Worm (Caenorhabditis elegans): ENCODE measurements around the gene M04G7.2.

DNA sequence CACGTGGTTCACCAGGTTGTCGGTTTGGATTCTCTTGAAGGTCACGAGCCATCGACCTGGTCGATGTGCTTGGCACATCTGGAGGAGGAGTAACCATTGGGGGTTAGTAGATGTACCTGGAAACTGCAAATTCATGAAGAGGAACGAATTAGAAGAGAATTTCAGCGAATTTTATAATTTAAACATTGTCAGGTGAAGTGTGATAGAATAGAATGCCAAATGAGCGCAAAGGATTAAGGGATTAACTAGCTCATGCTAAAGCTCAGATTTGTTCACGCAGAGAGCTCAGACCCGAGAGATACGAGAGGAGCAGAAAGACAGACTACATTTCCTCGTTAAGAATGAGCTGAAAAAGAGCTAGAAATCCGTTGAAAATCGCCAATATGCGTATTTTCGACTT is 35.8 kb downstream of the M04G7.2 start, which contains the start of gene daf-18:
- TF ChIP-seq med-1 (GFP tag; optimal IDR thresholded peaks at IDR 0.05; ENCODE audit: insufficient read depth) (no peak), flt-1 (GFP tag; IDR thresholded peaks at IDR 0.05) (no peak), ref-1 (GFP tag; conservative IDR thresholded peaks at IDR 0.05) (no peak)

Data from whole organism, midembryonic.